Worm (Caenorhabditis elegans) whole organism, L4 larva: ENCODE measurements around the gene W09C2.8.

ENCODE experiments used
- lsy-2 ChIP-seq, 2 experiments: fragments of 150-350 bp in 1 of 2; sonication (generic microtip) in 1 of 2; optimal IDR thresholded peaks; 2 replicates each; lab custom pipeline; 2014 to 2017; ENCODE audit warnings: missing biosample characterization in 2 of 2, missing genetic modification characterization in 2 of 2
- unc-62 ChIP-seq, 3 experiments: fragments of 150-350 bp in 1 of 3; sonication (generic microtip); optimal IDR thresholded peaks in 2 of 3; peaks in 1 of 3; 1 replicate in 1 of 3; 2 replicates in 2 of 3; lab custom pipeline; 2014 to 2017; ENCODE audit warnings: missing biosample characterization in 3 of 3, missing genetic modification characterization in 3 of 3, missing genetic modification reagents in 3 of 3, missing genotype in 1 of 3

- TF ChIP-seq lsy-2 (tag; optimal IDR thresholded peaks at IDR 0.05; lab: Kevin White, UChicago) (no peak), unc-62 (GFP tag; optimal IDR thresholded peaks at IDR 0.05 in 1 of 2; lab: Kevin White, UChicago) (no peak), unc-62 (tag; optimal IDR thresholded peaks at IDR 0.05; lab: Kevin White, UChicago) (no peak)
These were observed 17.8 kb upstream of the W09C2.8 start, which contains the start of gene del-2 for ce11 chrIV:9641925-9642324.
